Worm (Caenorhabditis elegans) whole organism, L4 larva: ENCODE measurements around the gene C37H5.5.

Experiments
- F49E8.2 ChIP-seq: sonication (generic microtip); optimal IDR thresholded peaks from 2 replicates; lab custom pipeline; 2016; ENCODE audit warnings: missing compliant biosample characterization, mild to moderate bottlenecking, missing genetic modification characterization, borderline replicate concordance
- T20F7.1 ChIP-seq: fragments of 200-800 bp; sonication (Bioruptor generic); optimal IDR thresholded peaks from 2 replicates; lab custom pipeline; 2018; ENCODE audit warnings: mild to moderate bottlenecking, missing genetic modification characterization, missing compliant biosample characterization
- Y105C5A.15 ChIP-seq: fragments of 200-800 bp; sonication (Bioruptor generic); IDR thresholded peaks from 2 replicates; pipeline ENCODE4 v1.3.6; 2022; ENCODE audit warnings: missing genetic modification characterization, missing compliant biosample characterization
- aha-1 ChIP-seq: fragments of 150-350 bp; peaks from one replicate; lab custom pipeline; 2014; ENCODE audit warnings: missing biosample characterization, missing genetic modification characterization
- ama-1 ChIP-seq: fragments of 150-350 bp; optimal IDR thresholded peaks from 2 replicates; lab custom pipeline; 2014; ENCODE audit warnings: inconsistent platforms, mixed read lengths
- arid-1 ChIP-seq: fragments of 200-800 bp; sonication (Bioruptor generic); conservative IDR thresholded peaks from 2 replicates; pipeline ENCODE4 v1.3.6; 2022; ENCODE audit warnings: missing genetic modification reagents, missing genetic modification characterization, missing compliant biosample characterization
- ceh-28 ChIP-seq: fragments of 150-350 bp; optimal IDR thresholded peaks from 2 replicates; lab custom pipeline; 2014; ENCODE audit warnings: missing biosample characterization, missing genetic modification reagents, missing genetic modification characterization
- ceh-62 ChIP-seq: sonication (generic microtip); optimal IDR thresholded peaks from 2 replicates; lab custom pipeline; 2017; ENCODE audit warnings: missing biosample characterization, missing genetic modification characterization
- ces-1 ChIP-seq: fragments of 150-350 bp; sonication (generic microtip); optimal IDR thresholded peaks from 4 replicates; lab custom pipeline; 2014; ENCODE audit warnings: missing biosample characterization, missing genetic modification reagents, missing genetic modification characterization
- daf-16 ChIP-seq, 3 experiments: sonication (generic microtip); optimal IDR thresholded peaks; 2 replicates each; lab custom pipeline; 2016 to 2017; ENCODE audit warnings: missing genetic modification characterization in 3 of 3, missing genetic modification reagents in 3 of 3, mild to moderate bottlenecking in 2 of 3, missing compliant biosample characterization in 2 of 3, missing biosample characterization in 1 of 3, moderate library complexity in 1 of 3
- daf-8 ChIP-seq: fragments of 200-800 bp; sonication (Bioruptor generic); IDR thresholded peaks from 2 replicates; pipeline ENCODE4 v1.3.6; 2022; ENCODE audit warnings: missing genetic modification characterization, missing compliant biosample characterization
- duxl-1 ChIP-seq: sonication (generic microtip); optimal IDR thresholded peaks from 2 replicates; lab custom pipeline; 2016; ENCODE audit warnings: mild to moderate bottlenecking, missing genetic modification characterization, moderate library complexity, missing compliant biosample characterization; ENCODE audit not compliant: poor library complexity
- dve-1 ChIP-seq: sonication (generic microtip); optimal IDR thresholded peaks from 2 replicates; lab custom pipeline; 2017; ENCODE audit warnings: antibody characterized with exemption, mild to moderate bottlenecking, missing genetic modification characterization, missing compliant biosample characterization; ENCODE audit not compliant: insufficient read depth
- hlh-30 ChIP-seq: sonication (generic microtip); optimal IDR thresholded peaks from 2 replicates; lab custom pipeline; 2017; ENCODE audit warnings: antibody characterized with exemption, mild to moderate bottlenecking, missing genetic modification characterization, missing compliant biosample characterization; ENCODE audit not compliant: insufficient read depth
- madf-9 ChIP-seq: fragments of 200-800 bp; sonication (Bioruptor generic); conservative IDR thresholded peaks from 2 replicates; pipeline ENCODE4 v1.3.6; 2022; ENCODE audit warnings: missing genetic modification reagents, missing genetic modification characterization, missing compliant biosample characterization
- mdl-1 ChIP-seq, 2 experiments: fragments of 150-350 bp in 1 of 2; sonication (generic microtip) in 1 of 2; optimal IDR thresholded peaks; 2 replicates each; lab custom pipeline; 2014 to 2017; ENCODE audit warnings: missing biosample characterization in 2 of 2, missing genetic modification characterization in 2 of 2
- mdt-29 ChIP-seq: fragments of 200-800 bp; sonication (Bioruptor generic); IDR thresholded peaks from 2 replicates; pipeline ENCODE4 v1.3.6; 2022; ENCODE audit warnings: missing genetic modification reagents, missing genetic modification characterization, missing compliant biosample characterization
- mep-1 ChIP-seq: fragments of 150-350 bp; sonication (generic microtip); optimal IDR thresholded peaks from 3 replicates; lab custom pipeline; 2014; ENCODE audit warnings: missing biosample characterization, missing genetic modification characterization
- nhr-102 ChIP-seq: sonication (generic microtip); optimal IDR thresholded peaks from 2 replicates; lab custom pipeline; 2016; ENCODE audit warnings: mild to moderate bottlenecking, missing genetic modification characterization, moderate library complexity, missing compliant biosample characterization
- nhr-25 ChIP-seq: sonication (generic microtip); optimal IDR thresholded peaks from 2 replicates; lab custom pipeline; 2017; ENCODE audit warnings: missing genetic modification characterization, mild to moderate bottlenecking, missing compliant biosample characterization, antibody characterized with exemption, moderate library complexity, borderline replicate concordance; ENCODE audit not compliant: insufficient read depth
- nhr-48 ChIP-seq: sonication (generic microtip); optimal IDR thresholded peaks from 2 replicates; lab custom pipeline; 2016; ENCODE audit warnings: mild to moderate bottlenecking, missing genetic modification characterization, missing compliant biosample characterization
- nhr-77 ChIP-seq: fragments of 150-350 bp; optimal IDR thresholded peaks from 2 replicates; lab custom pipeline; 2014; ENCODE audit warnings: missing biosample characterization, missing genetic modification characterization
- pha-4 ChIP-seq, 2 experiments: fragments of 150-350 bp in 1 of 2; fragments of 200-800 bp in 1 of 2; sonication (Bioruptor generic) in 1 of 2; IDR thresholded peaks in 1 of 2; optimal IDR thresholded peaks in 1 of 2; 2 replicates each; pipeline versions ENCODE4 v1.3.6 to Lab custom; 2014 to 2022; ENCODE audit warnings: missing genetic modification characterization in 2 of 2, missing genetic modification reagents in 2 of 2, missing biosample characterization in 1 of 2, missing compliant biosample characterization in 1 of 2
- rbr-2 ChIP-seq: sonication (generic microtip); optimal IDR thresholded peaks from 2 replicates; lab custom pipeline; 2016; ENCODE audit warnings: missing genotype, missing genetic modification characterization, missing compliant biosample characterization
- spr-3 ChIP-seq: fragments of 200-800 bp; sonication (Bioruptor generic); optimal IDR thresholded peaks from 2 replicates; lab custom pipeline; 2018; ENCODE audit warnings: mild to moderate bottlenecking, missing genetic modification characterization, missing compliant biosample characterization
- unc-39 ChIP-seq: sonication (generic microtip); optimal IDR thresholded peaks from 2 replicates; lab custom pipeline; 2017; ENCODE audit warnings: missing biosample characterization, missing genetic modification characterization
- unc-62 ChIP-seq, 3 experiments: fragments of 150-350 bp in 1 of 3; sonication (generic microtip); optimal IDR thresholded peaks in 2 of 3; peaks in 1 of 3; 1 replicate in 1 of 3; 2 replicates in 2 of 3; lab custom pipeline; 2014 to 2017; ENCODE audit warnings: missing biosample characterization in 3 of 3, missing genetic modification characterization in 3 of 3, missing genetic modification reagents in 3 of 3, missing genotype in 1 of 3
- zfp-3 ChIP-seq: fragments of 200-800 bp; sonication (Bioruptor generic); conservative IDR thresholded peaks from 2 replicates; pipeline ENCODE4 v1.3.6; 2022; ENCODE audit warnings: missing genetic modification reagents, missing genetic modification characterization, missing compliant biosample characterization

The C37H5.5 gene

ce11 chrV:4826710-4827380 is at the start of gene C37H5.5, which contains the start of gene hsp-6 (continued):
- TF ChIP-seq nhr-102 (tag; lab: Kevin White, UChicago) (peak; percentile 59), mdt-29 (GFP tag; lab: Robert Waterston, UW) (peak; percentile 91), mdl-1 (tag; optimal IDR thresholded peaks at IDR 0.05; lab: Kevin White, UChicago) (peak in 1 of 2 experiments; percentile 78), madf-9 (GFP tag; lab: Robert Waterston, UW) (0 out of 2 replicates have a peak, but pooled peaks have one; percentile 25), daf-16 (GFP tag; optimal IDR thresholded peaks at IDR 0.05; lab: Kevin White, UChicago) (peak in 1 of 2 experiments; percentile 24), daf-16 (tag; optimal IDR thresholded peaks at IDR 0.05; lab: Kevin White, UChicago) (peak; percentile 56), ama-1 (lab: Kevin White, UChicago) (peak; percentile 26), nhr-48 (tag; lab: Kevin White, UChicago) (peak; percentile 50), dve-1 (peak; percentile 92), Y105C5A.15 (GFP tag; lab: Robert Waterston, UW) (0 out of 2 replicates have a peak, but pooled peaks have one; percentile 64), mep-1 (peak; percentile 92), unc-39 (tag; lab: Kevin White, UChicago) (no peak), nhr-77 (tag; lab: Kevin White, UChicago) (peak; percentile 79), rbr-2 (tag; lab: Kevin White, UChicago) (peak; percentile 75), daf-8 (no peak), hlh-30 (tag; lab: Kevin White, UChicago) (peak; percentile 99), F49E8.2 (tag; lab: Kevin White, UChicago) (peak; percentile 36)

- no peak for TF ChIP-seq spr-3
- TF ChIP-seq unc-62 (GFP tag; optimal IDR thresholded peaks at IDR 0.05 in 1 of 2; lab: Kevin White, UChicago), result peak in 1 of 2 experiments; percentile 94
- no peak for TF ChIP-seq unc-62 (tag; optimal IDR thresholded peaks at IDR 0.05; lab: Kevin White, UChicago)
Measured at ce11 chrV:4777388-4777986, 49.7 kb upstream of the C37H5.5 start, which contains the start of gene C18G1.1. TSS of gene C18G1.1 (plus strand) at chrV:4777960.

ce11 chrV:4783313-4783712 is 43.8 kb upstream of the C37H5.5 start, which contains the start of gene Y60C6A.1:
TSS of gene Y60C6A.1 (plus strand) at chrV:4783613.
- TF ChIP-seq nhr-25 (tag; lab: Kevin White, UChicago) (no peak), arid-1 (no peak), aha-1 (peak; percentile 59)

- TF ChIP-seq aha-1, result peak; percentile 44
- no peak for TF ChIP-seq duxl-1 (tag; lab: Kevin White, UChicago)
- no peak for TF ChIP-seq zfp-3
- no peak for TF ChIP-seq ceh-62 (tag; lab: Kevin White, UChicago)
Measured at ce11 chrV:4785333-4785852, 41.8 kb upstream of the C37H5.5 start, which contains the start of the genes Y60C6A.2 and Y60C6A.3. TSS of gene Y60C6A.2 (minus strand) at chrV:4785433. TSS of gene Y60C6A.3 (plus strand) at chrV:4785802.

- TF ChIP-seq ces-1 (GFP tag; lab: Kevin White, UChicago) (no peak), T20F7.1 (GFP tag; lab: Kevin White, UChicago) (no peak), pha-4 (GFP tag; IDR thresholded peaks at IDR 0.05; lab: Robert Waterston, UW) (no peak), pha-4 (tag; optimal IDR thresholded peaks at IDR 0.05; lab: Kevin White, UChicago) (no peak), ceh-28 (tag; lab: Kevin White, UChicago) (no peak)
Measured at ce11 chrV:4787166-4787565, 40.0 kb upstream of the C37H5.5 start, which contains the start of gene R02F11.9. TSS of gene R02F11.9 (plus strand) at chrV:4787466.
